Worm (Caenorhabditis elegans): ENCODE data around the gene ttr-34.

- TF ChIP-seq lin-13 (tag; optimal IDR thresholded peaks at IDR 0.05) (no peak), zip-8 (tag; optimal IDR thresholded peaks at IDR 0.05) (peak; percentile 2), lsy-2 (tag; optimal IDR thresholded peaks at IDR 0.05) (no peak), ceh-83 (GFP tag; optimal IDR thresholded peaks at IDR 0.05) (no peak), elt-1 (tag; optimal IDR thresholded peaks at IDR 0.05; ENCODE audit: borderline replicate concordance, insufficient read depth) (peak; percentile 5)
These were observed 24.7 kb downstream of the ttr-34 start for ce11 chrX:13164301-13164700.
